Worm (Caenorhabditis elegans): ENCODE results near the gene ZC373.2.

ZC373.2 gene

ce11 chrX:10030836-10031235, 27.4 kb downstream of the ZC373.2 start, which contains the start of gene sek-6:
TSS of gene sek-6 (plus strand) at chrX:10031150.
- TF ChIP-seq pha-4 (tag; optimal IDR thresholded peaks at IDR 0.05) (no peak), lin-32 (GFP tag; optimal IDR thresholded peaks at IDR 0.05) (no peak), hlh-1 (tag; optimal IDR thresholded peaks at IDR 0.05) (no peak), lin-13 (tag; optimal IDR thresholded peaks at IDR 0.05) (no peak), mls-2 (tag; optimal IDR thresholded peaks at IDR 0.05) (no peak)

- no peak for TF ChIP-seq mab-5 (tag; optimal IDR thresholded peaks at IDR 0.05)
- TF ChIP-seq drap-1 (GFP tag; optimal IDR thresholded peaks at IDR 0.05) = no peak
- no peak for TF ChIP-seq flh-1 (GFP tag; optimal IDR thresholded peaks at IDR 0.05)
- TF ChIP-seq cnd-1 (tag; optimal IDR thresholded peaks at IDR 0.05) = no peak
- no peak for TF ChIP-seq bed-3 (GFP tag; optimal IDR thresholded peaks at IDR 0.05)
- no peak for TF ChIP-seq lin-13 (tag; optimal IDR thresholded peaks at IDR 0.05)
- TF ChIP-seq nhr-76 (tag; optimal IDR thresholded peaks at IDR 0.05) = no peak
- TF ChIP-seq pha-4 (tag; optimal IDR thresholded peaks at IDR 0.05) = no peak
- no peak for TF ChIP-seq nhr-28 (tag; optimal IDR thresholded peaks at IDR 0.05)
- no peak for TF ChIP-seq lin-32 (GFP tag; optimal IDR thresholded peaks at IDR 0.05)
Observed at ce11 chrX:10027556-10027955, 30.7 kb downstream of the ZC373.2 start, which contains the start of gene mkk-4. TSS of gene mkk-4 (plus strand) at chrX:10027856.

- TF ChIP-seq lin-13 (tag; optimal IDR thresholded peaks at IDR 0.05) = no peak
- peak; percentile 33 for TF ChIP-seq unc-120 (tag; optimal IDR thresholded peaks at IDR 0.05; ENCODE audit: poor library complexity, severe bottlenecking)
- peak; percentile 23 for TF ChIP-seq hlh-1 (tag; optimal IDR thresholded peaks at IDR 0.05)
- peak; percentile 61 for TF ChIP-seq ces-1 (GFP tag; optimal IDR thresholded peaks at IDR 0.05)
- no peak for TF ChIP-seq M03D4.4 (tag; optimal IDR thresholded peaks at IDR 0.05)
Observed at ce11 chrX:10026347-10026746, 31.9 kb downstream of the ZC373.2 start.

- no peak for TF ChIP-seq lsy-2 (tag; optimal IDR thresholded peaks at IDR 0.05)
- no peak for TF ChIP-seq mep-1 (tag; optimal IDR thresholded peaks at IDR 0.05)
- no peak for TF ChIP-seq zip-8 (tag; optimal IDR thresholded peaks at IDR 0.05)
- no peak for TF ChIP-seq unc-39 (tag; optimal IDR thresholded peaks at IDR 0.05)
- TF ChIP-seq nhr-28 (tag; optimal IDR thresholded peaks at IDR 0.05) = no peak
- TF ChIP-seq tbx-8 (GFP tag; optimal IDR thresholded peaks at IDR 0.05) = no peak
- no peak for TF ChIP-seq M03D4.4 (tag; optimal IDR thresholded peaks at IDR 0.05)
- TF ChIP-seq ham-2 (GFP tag; optimal IDR thresholded peaks at IDR 0.05) = no peak
- no peak for TF ChIP-seq lin-13 (tag; optimal IDR thresholded peaks at IDR 0.05)
- no peak for TF ChIP-seq mls-2 (tag; optimal IDR thresholded peaks at IDR 0.05)
- no peak for TF ChIP-seq ztf-11 (tag; optimal IDR thresholded peaks at IDR 0.05)
- no peak for TF ChIP-seq snpc-4 (tag; optimal IDR thresholded peaks at IDR 0.05)
- TF ChIP-seq nhr-76 (tag; optimal IDR thresholded peaks at IDR 0.05) = no peak
- no peak for TF ChIP-seq ces-1 (GFP tag; optimal IDR thresholded peaks at IDR 0.05)
- TF ChIP-seq hlh-1 (tag; optimal IDR thresholded peaks at IDR 0.05) = no peak
- no peak for TF ChIP-seq elt-3 (tag; optimal IDR thresholded peaks at IDR 0.05)
- no peak for TF ChIP-seq mab-5 (tag; optimal IDR thresholded peaks at IDR 0.05)
- TF ChIP-seq sem-2 (GFP tag; optimal IDR thresholded peaks at IDR 0.05) = no peak
- no peak for TF ChIP-seq bed-3 (GFP tag; optimal IDR thresholded peaks at IDR 0.05)
Observed at ce11 chrX:10022016-10022415, 36.2 kb downstream of the ZC373.2 start, which contains the start of gene F42G10.1. TSS of gene F42G10.1 (minus strand) at chrX:10022166.

ce11 chrX:10017975-10018654, 40.1 kb downstream of the ZC373.2 start, which contains the start of gene F19C6.4:
TSS of gene F19C6.4 (minus strand) at chrX:10018025.
- TF ChIP-seq nhr-28 (tag; optimal IDR thresholded peaks at IDR 0.05) = no peak
- TF ChIP-seq ceh-39 (tag; optimal IDR thresholded peaks at IDR 0.05) = no peak
- no peak for TF ChIP-seq unc-62 (GFP tag; optimal IDR thresholded peaks at IDR 0.05)
- TF ChIP-seq bed-3 (GFP tag; optimal IDR thresholded peaks at IDR 0.05) = no peak
- no peak for TF ChIP-seq lin-32 (GFP tag; optimal IDR thresholded peaks at IDR 0.05)
- no peak for TF ChIP-seq elt-1 (tag; optimal IDR thresholded peaks at IDR 0.05; ENCODE audit: borderline replicate concordance, insufficient read depth)
- no peak for TF ChIP-seq hlh-1 (tag; optimal IDR thresholded peaks at IDR 0.05)
- no peak for TF ChIP-seq mls-2 (tag; optimal IDR thresholded peaks at IDR 0.05)
- TF ChIP-seq nhr-2 (tag; optimal IDR thresholded peaks at IDR 0.05) = no peak
- TF ChIP-seq unc-120 (tag; optimal IDR thresholded peaks at IDR 0.05; ENCODE audit: poor library complexity, severe bottlenecking) = no peak
- no peak for TF ChIP-seq nhr-76 (tag; optimal IDR thresholded peaks at IDR 0.05)
- no peak for TF ChIP-seq sem-2 (GFP tag; optimal IDR thresholded peaks at IDR 0.05)
- TF ChIP-seq mep-1 (tag; optimal IDR thresholded peaks at IDR 0.05) = no peak
- no peak for TF ChIP-seq ceh-43 (GFP tag; optimal IDR thresholded peaks at IDR 0.05)

Measured in whole organism, mixed stage, embryonic.